Worm (Caenorhabditis elegans) whole organism, L4 larva: Measurements from ENCODE around the gene lgc-40.

Experiments
- lsy-2 ChIP-seq, 2 experiments: fragments of 150-350 bp in 1 of 2; sonication (generic microtip) in 1 of 2; optimal IDR thresholded peaks; 2 replicates each; lab custom pipeline; 2014 to 2017; ENCODE audit warnings: missing biosample characterization in 2 of 2, missing genetic modification characterization in 2 of 2
- nhr-237 ChIP-seq: sonication (generic microtip); optimal IDR thresholded peaks from 2 replicates; lab custom pipeline; 2017; ENCODE audit warnings: missing biosample characterization, missing genetic modification characterization

ce11 chrX:2335384-2335783 is 24.5 kb upstream of the lgc-40 start, which contains the start of gene T01B6.1:
- TF ChIP-seq lsy-2 (tag; optimal IDR thresholded peaks at IDR 0.05; lab: Kevin White, UChicago) (no peak), nhr-237 (tag; lab: Kevin White, UChicago) (no peak)
